Worm (Caenorhabditis elegans): ENCODE measurements around the gene Y71H2AM.6.

The Y71H2AM.6 gene

ce11 chrIII:2760726-2761125 is 20.1 kb upstream of the Y71H2AM.6 start, which contains the start of gene pho-9 (continued):
- TF ChIP-seq aly-2 (tag; optimal IDR thresholded peaks at IDR 0.05), result no peak
- TF ChIP-seq zip-11 (GFP tag; IDR thresholded peaks at IDR 0.05), result no peak
- TF ChIP-seq mep-1 (tag; optimal IDR thresholded peaks at IDR 0.05), result peak; percentile 17
- TF ChIP-seq ceh-62 (tag; optimal IDR thresholded peaks at IDR 0.05), result no peak
- peak; percentile 92 for TF ChIP-seq hlh-11 (tag; optimal IDR thresholded peaks at IDR 0.05)
- TF ChIP-seq T26A8.4 (GFP tag; IDR thresholded peaks at IDR 0.05), result no peak
- TF ChIP-seq spr-1 (tag; optimal IDR thresholded peaks at IDR 0.05), result no peak
- no peak for TF ChIP-seq lir-3 (tag; optimal IDR thresholded peaks at IDR 0.05)
- no peak for TF ChIP-seq daf-12 (tag; optimal IDR thresholded peaks at IDR 0.05)
- peak; percentile 43 for TF ChIP-seq lin-38 (GFP tag; IDR thresholded peaks at IDR 0.05)
- TF ChIP-seq F44E2.7 (GFP tag; IDR thresholded peaks at IDR 0.05), result no peak
- TF ChIP-seq tra-1 (GFP tag; IDR thresholded peaks at IDR 0.05), result peak; percentile 77
- no peak for TF ChIP-seq F37D6.2 (tag; optimal IDR thresholded peaks at IDR 0.05)
- no peak for TF ChIP-seq ZK337.2 (GFP tag; IDR thresholded peaks at IDR 0.05)
- peak; percentile 93 for TF ChIP-seq dve-1 (tag; optimal IDR thresholded peaks at IDR 0.05; ENCODE audit: insufficient read depth)
- peak; percentile 95 for TF ChIP-seq nhr-48 (tag; optimal IDR thresholded peaks at IDR 0.05)
- no peak for TF ChIP-seq nhr-76 (tag; optimal IDR thresholded peaks at IDR 0.05)
- TF ChIP-seq hlh-30 (tag; optimal IDR thresholded peaks at IDR 0.05; ENCODE audit: insufficient read depth), result peak; percentile 42
- peak; percentile 87 for TF ChIP-seq pqm-1 (tag; optimal IDR thresholded peaks at IDR 0.05)
- TF ChIP-seq unc-39 (tag; optimal IDR thresholded peaks at IDR 0.05), result no peak
- TF ChIP-seq egl-27 (tag; optimal IDR thresholded peaks at IDR 0.05), result no peak
- TF ChIP-seq duxl-1 (tag; optimal IDR thresholded peaks at IDR 0.05; ENCODE audit: poor library complexity), result no peak
- no peak for TF ChIP-seq mxl-2 (GFP tag; conservative IDR thresholded peaks at IDR 0.05)
- TF ChIP-seq lin-39 (tag; optimal IDR thresholded peaks at IDR 0.05), result no peak
- no peak for TF ChIP-seq snpc-4 (tag; optimal IDR thresholded peaks at IDR 0.05)
- no peak for TF ChIP-seq cey-2 (tag; optimal IDR thresholded peaks at IDR 0.05; ENCODE audit: borderline replicate concordance, insufficient read depth)
- TF ChIP-seq nhr-237 (tag; optimal IDR thresholded peaks at IDR 0.05), result no peak
- TF ChIP-seq zfp-3 (GFP tag; conservative IDR thresholded peaks at IDR 0.05), result no peak
- peak in 1 of 2 experiments; percentile 3 for TF ChIP-seq daf-16 (GFP tag; optimal IDR thresholded peaks at IDR 0.05)
- peak; percentile 85 for TF ChIP-seq daf-16 (tag; optimal IDR thresholded peaks at IDR 0.05)
- TF ChIP-seq madf-9 (GFP tag; conservative IDR thresholded peaks at IDR 0.05), result no peak
- TF ChIP-seq nhr-25 (tag; optimal IDR thresholded peaks at IDR 0.05; ENCODE audit: borderline replicate concordance, insufficient read depth), result no peak
- no peak for TF ChIP-seq hmg-1.1 (GFP tag; IDR thresholded peaks at IDR 0.05)
- TF ChIP-seq spr-3 (GFP tag; optimal IDR thresholded peaks at IDR 0.05), result no peak
- no peak for TF ChIP-seq Y5F2A.4 (GFP tag; optimal IDR thresholded peaks at IDR 0.05)
- no peak for TF ChIP-seq nhr-6 (tag; optimal IDR thresholded peaks at IDR 0.05)
- TF ChIP-seq php-3 (GFP tag; IDR thresholded peaks at IDR 0.05), result peak; percentile 85
- TF ChIP-seq Y105C5A.15 (GFP tag; IDR thresholded peaks at IDR 0.05), result no peak
- peak; percentile 80 for TF ChIP-seq nhr-102 (tag; optimal IDR thresholded peaks at IDR 0.05)
- no peak for TF ChIP-seq fos-1 (tag; optimal IDR thresholded peaks at IDR 0.05)
- TF ChIP-seq snpc-1.2 (GFP tag; IDR thresholded peaks at IDR 0.05), result no peak
- no peak for TF ChIP-seq fkh-10 (GFP tag; optimal IDR thresholded peaks at IDR 0.05)
- TF ChIP-seq nhr-41 (GFP tag; IDR thresholded peaks at IDR 0.05), result peak; percentile 50; the same call in 1 of the 2 replicates
- peak in 1 of 2 experiments; percentile 47 for TF ChIP-seq lsy-2 (tag; optimal IDR thresholded peaks at IDR 0.05)
- no peak for TF ChIP-seq skn-1 (tag; optimal IDR thresholded peaks at IDR 0.05)
- no peak for TF ChIP-seq vab-7 (GFP tag; IDR thresholded peaks at IDR 0.05)
- no peak for TF ChIP-seq set-16 (GFP tag; IDR thresholded peaks at IDR 0.05)
- peak in 1 of 2 experiments; percentile 1 for TF ChIP-seq hif-1 (tag; optimal IDR thresholded peaks at IDR 0.05)
- TF ChIP-seq dmd-9 (GFP tag; IDR thresholded peaks at IDR 0.05), result no peak
- no peak for TF ChIP-seq egl-43 (GFP tag; IDR thresholded peaks at IDR 0.05)
- no peak for TF ChIP-seq ceh-44 (GFP tag; IDR thresholded peaks at IDR 0.05)
- no peak for TF ChIP-seq zfp-2 (tag; optimal IDR thresholded peaks at IDR 0.05)

Data from whole organism, L4 larva.